Worm (Caenorhabditis elegans) whole organism, early embryonic: ENCODE measurements around the gene rcat-1.

Source experiments
- B0310.2 ChIP-seq: sonication (generic microtip); optimal IDR thresholded peaks from 2 replicates; lab custom pipeline; 2016; ENCODE audit warnings: mild to moderate bottlenecking, missing genetic modification characterization, missing compliant biosample characterization
- F13C5.2 ChIP-seq: sonication (generic microtip); optimal IDR thresholded peaks from 2 replicates; lab custom pipeline; 2017; ENCODE audit warnings: mild to moderate bottlenecking, missing genetic modification characterization, inconsistent platforms, missing compliant biosample characterization
- aly-1 ChIP-seq: sonication (generic microtip); optimal IDR thresholded peaks from 2 replicates; lab custom pipeline; 2016; ENCODE audit warnings: missing genetic modification characterization, missing compliant biosample characterization
- ama-1 ChIP-seq: fragments of 150-350 bp; optimal IDR thresholded peaks from 2 replicates; lab custom pipeline; 2014
- ceh-13 ChIP-seq: fragments of 200-800 bp; sonication (Bioruptor generic); optimal IDR thresholded peaks from 2 replicates; lab custom pipeline; 2018; ENCODE audit warnings: mild to moderate bottlenecking, missing genetic modification characterization, missing compliant biosample characterization
- ceh-36 ChIP-seq: sonication (generic microtip); optimal IDR thresholded peaks from 2 replicates; lab custom pipeline; 2016; ENCODE audit warnings: missing genetic modification characterization, inconsistent platforms, missing compliant biosample characterization
- ets-7 ChIP-seq: sonication (generic microtip); optimal IDR thresholded peaks from 2 replicates; lab custom pipeline; 2016; ENCODE audit warnings: missing genotype, missing genetic modification characterization, missing compliant biosample characterization
- flt-1 ChIP-seq: fragments of 200-800 bp; sonication (Bioruptor generic); IDR thresholded peaks from 2 replicates; pipeline ENCODE4 v1.3.6; 2022; ENCODE audit warnings: missing genetic modification characterization, missing compliant biosample characterization
- hmbx-1 ChIP-seq: sonication (generic microtip); optimal IDR thresholded peaks from 2 replicates; lab custom pipeline; 2016; ENCODE audit warnings: mild to moderate bottlenecking, missing genetic modification characterization, missing compliant biosample characterization
- hmg-4 ChIP-seq: fragments of 200-800 bp; sonication (Bioruptor generic); optimal IDR thresholded peaks from 2 replicates; lab custom pipeline; 2018; ENCODE audit warnings: mild to moderate bottlenecking, missing genetic modification characterization, missing compliant biosample characterization
- hnd-1 ChIP-seq: sonication (generic microtip); optimal IDR thresholded peaks from 2 replicates; lab custom pipeline; 2016; ENCODE audit warnings: missing genetic modification characterization, missing compliant biosample characterization
- pes-1 ChIP-seq: fragments of 200-800 bp; sonication (Bioruptor generic); IDR thresholded peaks from 2 replicates; pipeline ENCODE4 v1.3.6; 2022; ENCODE audit warnings: missing genetic modification reagents, missing genetic modification characterization, missing compliant biosample characterization
- scrt-1 ChIP-seq: fragments of 200-800 bp; sonication (Bioruptor generic); IDR thresholded peaks from 2 replicates; pipeline ENCODE4 v1.3.6; 2022; ENCODE audit warnings: missing genetic modification characterization, missing compliant biosample characterization
- sea-1 ChIP-seq: fragments of 200-800 bp; sonication (Bioruptor generic); conservative IDR thresholded peaks from 2 replicates; pipeline ENCODE4 v1.3.6; 2022; ENCODE audit warnings: missing genetic modification characterization, missing compliant biosample characterization
- tbx-11 ChIP-seq: fragments of 200-800 bp; sonication (Bioruptor generic); IDR thresholded peaks from 2 replicates; pipeline ENCODE4 v1.3.6; 2022; ENCODE audit warnings: missing genetic modification characterization, missing compliant biosample characterization
- tbx-37 ChIP-seq: fragments of 200-800 bp; sonication (Bioruptor generic); conservative IDR thresholded peaks from 2 replicates; pipeline ENCODE4 v1.3.6; 2022; ENCODE audit warnings: missing genetic modification reagents, missing genetic modification characterization, missing compliant biosample characterization
- tra-4 ChIP-seq: sonication (generic microtip); optimal IDR thresholded peaks from 2 replicates; lab custom pipeline; 2017; ENCODE audit warnings: missing genetic modification characterization, missing compliant biosample characterization

The rcat-1 gene

DNA sequence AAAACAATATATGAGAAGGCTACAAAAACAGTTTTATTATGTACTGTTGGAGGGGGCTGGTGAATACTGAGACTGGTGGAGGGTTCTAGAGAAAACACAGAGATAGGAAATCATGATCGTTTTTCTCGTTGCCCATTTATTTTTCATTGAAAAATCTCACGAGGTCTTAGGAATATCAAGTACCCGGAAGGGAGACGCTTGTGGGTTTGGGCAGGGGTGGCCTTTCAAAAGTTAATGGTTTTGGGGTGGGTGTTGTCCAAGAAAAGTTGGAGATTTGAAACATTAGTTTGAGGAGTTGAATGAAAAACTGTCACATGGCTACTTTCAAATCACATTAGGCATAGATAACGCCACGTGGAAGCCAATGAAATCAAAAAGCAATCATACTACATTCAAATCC lies 39.5 kb upstream of the rcat-1 start:
- TF ChIP-seq hmg-4 (GFP tag; lab: Kevin White, UChicago) (no peak), hnd-1 (tag; lab: Kevin White, UChicago) (no peak), tbx-11 (GFP tag; lab: Robert Waterston, UW) (no peak), aly-1 (tag; lab: Kevin White, UChicago) (no peak), tra-4 (tag; lab: Kevin White, UChicago) (no peak), F13C5.2 (tag; lab: Kevin White, UChicago) (no peak), sea-1 (no peak), ets-7 (no peak), scrt-1 (GFP tag; lab: Robert Waterston, UW) (no peak), ceh-36 (tag; lab: Kevin White, UChicago) (no peak), ama-1 (lab: Kevin White, UChicago) (no peak), B0310.2 (tag; lab: Kevin White, UChicago) (no peak), hmbx-1 (tag; lab: Kevin White, UChicago) (no peak), flt-1 (GFP tag; lab: Robert Waterston, UW) (no peak)

DNA sequence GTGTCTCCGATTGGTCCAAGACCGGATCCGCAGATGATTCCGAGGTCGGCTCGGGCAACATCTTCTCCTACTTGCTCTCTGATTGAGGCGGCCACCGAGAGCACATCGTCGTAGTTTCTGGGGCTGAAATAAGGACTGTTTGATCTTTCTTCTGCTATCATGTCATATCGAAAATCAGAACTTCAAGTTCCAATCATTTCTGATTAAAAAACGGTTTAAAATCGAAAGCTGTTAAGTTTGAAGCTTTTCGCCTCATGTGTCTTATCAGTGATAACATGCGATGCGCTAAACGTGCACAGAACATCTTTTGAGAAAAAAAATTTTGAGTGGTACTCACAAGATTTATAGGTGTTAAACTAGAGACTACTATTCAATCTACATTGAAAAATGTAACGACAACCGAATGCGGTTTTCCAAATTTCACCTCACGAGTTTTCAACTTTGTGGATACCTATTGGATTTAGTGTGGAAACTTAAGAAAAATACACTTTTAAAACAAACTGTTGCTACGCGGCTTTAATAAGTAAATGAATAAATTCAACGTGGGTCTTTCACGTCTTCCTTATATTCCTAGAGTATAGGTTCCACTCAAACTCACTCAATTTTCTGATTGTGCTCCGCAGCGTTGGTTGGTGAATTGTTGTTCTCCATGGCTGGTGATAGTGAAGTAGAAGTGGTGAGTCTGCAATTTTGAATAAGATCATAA lies 38.9 kb upstream of the rcat-1 start:
- TF ChIP-seq B0310.2 (tag; lab: Kevin White, UChicago) (no peak), hmg-4 (GFP tag; lab: Kevin White, UChicago) (no peak), ama-1 (lab: Kevin White, UChicago) (no peak), ceh-13 (GFP tag; lab: Kevin White, UChicago) (no peak), tra-4 (tag; lab: Kevin White, UChicago) (no peak), ets-7 (no peak), tbx-37 (GFP tag; lab: Robert Waterston, UW) (no peak), scrt-1 (GFP tag; lab: Robert Waterston, UW) (no peak), flt-1 (GFP tag; lab: Robert Waterston, UW) (no peak)

DNA sequence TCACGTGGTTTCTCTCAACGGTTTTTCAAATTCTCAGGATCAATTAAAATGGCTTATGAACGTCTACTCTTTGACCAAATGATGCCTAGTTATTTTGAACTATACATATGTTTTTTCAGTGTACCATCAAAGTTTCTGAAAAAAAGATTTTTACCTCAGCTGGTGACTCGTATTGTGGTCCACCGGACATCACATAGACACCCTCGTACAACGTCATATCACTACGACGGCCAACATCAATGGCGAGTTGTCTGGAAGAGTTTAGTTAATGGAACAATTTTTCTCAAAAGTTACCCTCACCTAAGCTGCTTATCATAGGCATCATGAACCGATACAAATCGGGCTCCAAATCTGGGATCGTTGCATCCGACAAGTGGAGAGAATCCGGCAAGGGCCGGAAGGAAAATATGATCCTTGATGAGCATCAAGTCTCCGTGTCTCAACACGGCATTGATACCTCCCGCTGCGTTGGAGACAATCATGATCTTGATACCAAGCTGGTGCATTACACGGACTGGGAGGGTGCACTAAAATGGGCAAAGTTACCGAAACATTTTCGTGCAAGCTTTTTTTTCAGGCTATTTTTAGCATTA lies 38.0 kb upstream of the rcat-1 start:
- TF ChIP-seq aly-1 (tag; lab: Kevin White, UChicago): no peak
- no peak for TF ChIP-seq scrt-1 (GFP tag; lab: Robert Waterston, UW)
- TF ChIP-seq B0310.2 (tag; lab: Kevin White, UChicago): no peak
- TF ChIP-seq flt-1 (GFP tag; lab: Robert Waterston, UW): no peak
- TF ChIP-seq hnd-1 (tag; lab: Kevin White, UChicago): no peak
- TF ChIP-seq hmg-4 (GFP tag; lab: Kevin White, UChicago): no peak
- TF ChIP-seq hmbx-1 (tag; lab: Kevin White, UChicago): no peak
- no peak for TF ChIP-seq tbx-11 (GFP tag; lab: Robert Waterston, UW)
- TF ChIP-seq tra-4 (tag; lab: Kevin White, UChicago): no peak
- no peak for TF ChIP-seq tbx-37 (GFP tag; lab: Robert Waterston, UW)
- no peak for TF ChIP-seq F13C5.2 (tag; lab: Kevin White, UChicago)
- TF ChIP-seq ets-7: no peak
- no peak for TF ChIP-seq ceh-36 (tag; lab: Kevin White, UChicago)
- TF ChIP-seq ama-1 (lab: Kevin White, UChicago): no peak
- TF ChIP-seq ceh-13 (GFP tag; lab: Kevin White, UChicago): no peak
- TF ChIP-seq sea-1: no peak
- TF ChIP-seq pes-1 (GFP tag; lab: Robert Waterston, UW): no peak

DNA sequence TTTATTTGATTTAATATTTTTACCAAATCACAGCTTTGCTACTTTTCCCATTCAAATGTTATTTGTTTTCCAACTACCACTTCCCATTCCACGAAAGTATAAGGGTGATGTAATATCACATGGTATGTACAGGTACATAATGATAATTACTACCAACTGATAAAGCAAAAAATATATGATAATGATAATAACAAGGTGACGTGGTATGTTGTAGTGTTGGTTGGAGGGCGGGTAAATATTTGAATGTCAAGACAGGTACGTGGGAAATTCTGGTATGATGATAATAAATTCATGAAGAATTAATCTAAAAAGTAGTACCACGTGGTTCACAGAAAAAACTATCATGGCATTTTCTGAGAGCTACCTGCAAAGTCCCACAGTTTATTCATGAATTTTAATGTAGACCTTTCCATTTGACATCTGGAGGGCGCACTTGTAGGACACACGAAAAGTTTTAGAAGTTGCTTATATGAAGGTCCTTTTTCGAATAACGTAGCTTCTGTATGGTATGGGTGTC lies 36.7 kb upstream of the rcat-1 start:
- TF ChIP-seq flt-1 (GFP tag; lab: Robert Waterston, UW): no peak
- no peak for TF ChIP-seq tra-4 (tag; lab: Kevin White, UChicago)
- TF ChIP-seq ceh-36 (tag; lab: Kevin White, UChicago): no peak
- no peak for TF ChIP-seq tbx-37 (GFP tag; lab: Robert Waterston, UW)
- TF ChIP-seq scrt-1 (GFP tag; lab: Robert Waterston, UW): no peak
- TF ChIP-seq hnd-1 (tag; lab: Kevin White, UChicago): no peak
- TF ChIP-seq B0310.2 (tag; lab: Kevin White, UChicago): no peak

DNA sequence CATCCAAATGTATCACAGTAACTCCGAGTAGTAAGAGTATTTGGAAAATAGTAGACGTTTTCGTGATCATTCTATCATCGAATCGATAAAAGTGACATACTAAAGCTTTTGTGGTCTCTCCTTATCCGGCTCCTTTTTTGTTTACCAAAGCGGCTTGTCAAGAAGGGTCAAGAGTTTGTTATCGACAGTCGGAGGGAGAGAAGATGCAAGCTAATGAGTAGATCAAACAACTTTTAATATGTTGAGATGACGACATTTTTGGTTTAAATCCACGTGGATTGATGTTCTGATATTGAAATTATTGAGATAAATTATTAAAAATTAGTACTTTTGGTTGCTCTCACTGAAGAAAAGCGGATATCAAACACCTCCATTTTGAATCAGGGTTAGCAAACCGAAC lies 36.1 kb upstream of the rcat-1 start, which contains the start of gene T21D12.7:
Gene T21D12.7, minus strand, starts transcription at position 101 of the 400 bp plus-strand sequence.
- no peak for TF ChIP-seq ceh-36 (tag; lab: Kevin White, UChicago)
- TF ChIP-seq hnd-1 (tag; lab: Kevin White, UChicago): no peak
- no peak for TF ChIP-seq aly-1 (tag; lab: Kevin White, UChicago)
- no peak for TF ChIP-seq hmg-4 (GFP tag; lab: Kevin White, UChicago)
- TF ChIP-seq ceh-13 (GFP tag; lab: Kevin White, UChicago): no peak
- no peak for TF ChIP-seq hmbx-1 (tag; lab: Kevin White, UChicago)
- no peak for TF ChIP-seq F13C5.2 (tag; lab: Kevin White, UChicago)
- no peak for TF ChIP-seq pes-1 (GFP tag; lab: Robert Waterston, UW)
- TF ChIP-seq tra-4 (tag; lab: Kevin White, UChicago): no peak
- TF ChIP-seq flt-1 (GFP tag; lab: Robert Waterston, UW): no peak
- no peak for TF ChIP-seq tbx-11 (GFP tag; lab: Robert Waterston, UW)
- TF ChIP-seq ama-1 (lab: Kevin White, UChicago): no peak

DNA sequence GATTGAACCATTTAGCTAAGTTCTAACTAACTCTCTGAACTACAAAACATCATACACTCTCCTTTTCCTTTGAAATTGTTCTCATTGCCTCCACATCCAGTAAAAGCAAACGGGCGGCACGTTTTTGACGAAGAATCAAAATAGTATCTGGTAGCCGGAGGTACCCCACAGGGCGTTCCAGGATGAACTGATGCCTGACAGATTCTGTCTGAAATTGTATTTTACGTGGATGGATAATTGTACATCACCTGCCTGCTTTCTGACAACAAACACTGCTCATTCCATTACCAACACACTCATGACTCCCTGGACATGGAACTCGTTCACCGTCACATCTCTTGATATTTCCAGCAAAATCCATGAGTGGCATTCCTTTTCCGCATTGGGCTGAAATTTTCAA lies 35.2 kb upstream of the rcat-1 start:
- TF ChIP-seq hmg-4 (GFP tag; lab: Kevin White, UChicago): no peak
- TF ChIP-seq tbx-11 (GFP tag; lab: Robert Waterston, UW): no peak

DNA sequence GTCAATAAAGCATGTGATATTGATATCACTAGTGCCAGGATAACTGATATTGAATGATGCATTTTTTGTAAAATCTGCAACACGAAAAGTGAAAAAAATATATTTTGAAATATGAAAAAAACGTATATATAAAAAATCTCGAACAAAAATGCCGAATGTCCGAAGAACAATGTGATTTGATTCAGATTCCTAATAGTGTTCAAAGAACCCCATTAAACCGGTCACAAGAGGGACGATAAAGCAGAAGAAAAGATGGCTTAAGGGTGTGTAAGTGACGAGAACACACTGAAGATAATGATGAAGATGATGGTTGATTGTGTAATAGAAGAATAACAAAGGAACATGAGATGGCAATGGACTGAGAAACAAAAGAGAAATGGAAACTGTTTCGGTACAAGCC lies 32.8 kb upstream of the rcat-1 start, which contains the start of gene T21D12.14:
Gene T21D12.14, minus strand, starts transcription at position 101 of the 400 bp plus-strand sequence.
- TF ChIP-seq aly-1 (tag; lab: Kevin White, UChicago) (no peak), sea-1 (no peak), ceh-13 (GFP tag; lab: Kevin White, UChicago) (no peak), ceh-36 (tag; lab: Kevin White, UChicago) (no peak), hmg-4 (GFP tag; lab: Kevin White, UChicago) (no peak), B0310.2 (tag; lab: Kevin White, UChicago) (no peak), F13C5.2 (tag; lab: Kevin White, UChicago) (no peak), ets-7 (no peak), scrt-1 (GFP tag; lab: Robert Waterston, UW) (no peak)
